Worm (Caenorhabditis elegans): ENCODE measurements around the gene F26F4.9.

F26F4.9 gene

ce11 chrIII:4917960-4918712 lies 5.8 kb upstream of the F26F4.9 start, which contains the start of gene rpb-8:
Gene rpb-8 (minus strand): TSS chrIII:4918008.
- TF ChIP-seq nfya-1 (tag; optimal IDR thresholded peaks at IDR 0.05) (peak; percentile 46), unc-42 (tag; optimal IDR thresholded peaks at IDR 0.05) (peak; percentile 15), hlh-30 (tag; optimal IDR thresholded peaks at IDR 0.05; ENCODE audit: insufficient read depth) (no peak), madf-2 (tag; optimal IDR thresholded peaks at IDR 0.05) (no peak), fkh-6 (tag; optimal IDR thresholded peaks at IDR 0.05) (no peak), ceh-19 (GFP tag; optimal IDR thresholded peaks at IDR 0.05) (no peak), ceh-31 (tag; optimal IDR thresholded peaks at IDR 0.05) (peak; percentile 41), unc-55 (GFP tag; optimal IDR thresholded peaks at IDR 0.05) (no peak)

- TF ChIP-seq ceh-9 (tag; optimal IDR thresholded peaks at IDR 0.05) (no peak), unc-86 (tag; optimal IDR thresholded peaks at IDR 0.05) (no peak), ceh-22 (tag; optimal IDR thresholded peaks at IDR 0.05) (no peak), syd-9 (tag; optimal IDR thresholded peaks at IDR 0.05) (no peak), hlh-15 (tag; optimal IDR thresholded peaks at IDR 0.05) (no peak), ceh-45 (GFP tag; IDR thresholded peaks at IDR 0.05) (no peak), eyg-1 (tag; optimal IDR thresholded peaks at IDR 0.05) (no peak), hlh-13 (GFP tag; optimal IDR thresholded peaks at IDR 0.05) (no peak), K09A11.1 (tag; optimal IDR thresholded peaks at IDR 0.05; ENCODE audit: insufficient read depth) (no peak), elt-2 (tag; optimal IDR thresholded peaks at IDR 0.05) (no peak), madf-2 (tag; optimal IDR thresholded peaks at IDR 0.05) (no peak), zip-5 (tag; optimal IDR thresholded peaks at IDR 0.05) (no peak), ceh-2 (tag; optimal IDR thresholded peaks at IDR 0.05) (no peak), nfya-1 (tag; optimal IDR thresholded peaks at IDR 0.05) (no peak)
Measured at ce11 chrIII:4917077-4917476, 4.8 kb upstream of the F26F4.9 start, which contains the start of gene rars-1. Gene rars-1 (minus strand): TSS chrIII:4917177.

ce11 chrIII:4913736-4914135 lies 1.4 kb upstream of the F26F4.9 start:
- no peak for TF ChIP-seq ceh-9 (tag; optimal IDR thresholded peaks at IDR 0.05)
- TF ChIP-seq pqm-1 (tag; optimal IDR thresholded peaks at IDR 0.05): no peak
- TF ChIP-seq elt-2 (tag; optimal IDR thresholded peaks at IDR 0.05): no peak
- no peak for TF ChIP-seq che-1 (tag; optimal IDR thresholded peaks at IDR 0.05)
- TF ChIP-seq ceh-31 (tag; optimal IDR thresholded peaks at IDR 0.05): no peak
- TF ChIP-seq dve-1 (tag; optimal IDR thresholded peaks at IDR 0.05): no peak
- TF ChIP-seq tbx-7 (tag; optimal IDR thresholded peaks at IDR 0.05): no peak
- no peak for TF ChIP-seq sdc-2 (tag; optimal IDR thresholded peaks at IDR 0.05)
- TF ChIP-seq pax-1 (tag; optimal IDR thresholded peaks at IDR 0.05): no peak
- no peak for TF ChIP-seq ref-2 (tag; optimal IDR thresholded peaks at IDR 0.05)

ce11 chrIII:4910956-4911355 lies 1.4 kb downstream of the F26F4.9 start, which contains the start of gene F26F4.2:
Gene F26F4.2 (plus strand): TSS chrIII:4911256.
- TF ChIP-seq sox-2 (GFP tag; IDR thresholded peaks at IDR 0.05): no peak
- TF ChIP-seq K02D7.2 (tag; optimal IDR thresholded peaks at IDR 0.05): no peak
- no peak for TF ChIP-seq lin-11 (tag; optimal IDR thresholded peaks at IDR 0.05)
- TF ChIP-seq npax-4 (tag; optimal IDR thresholded peaks at IDR 0.05): no peak
- TF ChIP-seq C08G9.2 (tag; optimal IDR thresholded peaks at IDR 0.05): no peak
- no peak for TF ChIP-seq pax-1 (tag; optimal IDR thresholded peaks at IDR 0.05)
- TF ChIP-seq pag-3 (tag; optimal IDR thresholded peaks at IDR 0.05; ENCODE audit: borderline replicate concordance): no peak
- TF ChIP-seq pha-4 (tag; optimal IDR thresholded peaks at IDR 0.05): no peak
- TF ChIP-seq sox-4 (tag; optimal IDR thresholded peaks at IDR 0.05): no peak
- TF ChIP-seq ceh-9 (tag; optimal IDR thresholded peaks at IDR 0.05): no peak
- no peak for TF ChIP-seq ama-1 (optimal IDR thresholded peaks at IDR 0.05)
- no peak for TF ChIP-seq fax-1 (tag; optimal IDR thresholded peaks at IDR 0.05)
- TF ChIP-seq che-1 (tag; optimal IDR thresholded peaks at IDR 0.05): no peak
- TF ChIP-seq hlh-15 (tag; optimal IDR thresholded peaks at IDR 0.05): no peak
- TF ChIP-seq ceh-24 (tag; optimal IDR thresholded peaks at IDR 0.05): no peak
- TF ChIP-seq F13H6.1 (tag; optimal IDR thresholded peaks at IDR 0.05): no peak
- no peak for TF ChIP-seq tbx-7 (tag; optimal IDR thresholded peaks at IDR 0.05)
- TF ChIP-seq elt-4 (tag; optimal IDR thresholded peaks at IDR 0.05): no peak

Measured in whole organism, late embryonic.